Fruit fly (Drosophila melanogaster): ENCODE measurements around the gene svp.

svp gene

DNA sequence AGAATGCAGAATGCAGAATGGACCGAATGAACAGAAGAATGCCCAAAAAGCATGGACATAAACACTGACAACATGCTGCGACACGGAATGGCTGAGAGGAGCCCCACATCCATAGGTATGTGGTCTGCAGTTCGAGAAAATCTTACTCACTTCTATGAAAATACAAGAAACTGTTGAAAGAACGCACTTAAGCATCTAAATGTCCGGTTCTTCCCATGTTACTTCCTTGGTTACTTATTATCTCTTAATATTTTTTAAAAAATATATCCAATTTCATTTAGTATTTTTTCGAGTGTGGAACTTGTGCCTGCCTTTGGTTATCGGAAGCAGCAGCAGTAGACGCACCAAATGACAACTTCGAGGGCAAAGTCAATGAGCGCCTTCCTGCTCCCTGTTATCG is 55.7 kb downstream of the svp start:
- TF ChIP-seq ttk (optimal IDR thresholded peaks at IDR 0.05) (no peak), psq (optimal IDR thresholded peaks at IDR 0.05) (no peak), Myc (optimal IDR thresholded peaks at IDR 0.05) (no peak), insv (optimal IDR thresholded peaks at IDR 0.05) (no peak), h (optimal IDR thresholded peaks at IDR 0.05) (no peak), Sin3A (optimal IDR thresholded peaks at IDR 0.05) (no peak)

DNA sequence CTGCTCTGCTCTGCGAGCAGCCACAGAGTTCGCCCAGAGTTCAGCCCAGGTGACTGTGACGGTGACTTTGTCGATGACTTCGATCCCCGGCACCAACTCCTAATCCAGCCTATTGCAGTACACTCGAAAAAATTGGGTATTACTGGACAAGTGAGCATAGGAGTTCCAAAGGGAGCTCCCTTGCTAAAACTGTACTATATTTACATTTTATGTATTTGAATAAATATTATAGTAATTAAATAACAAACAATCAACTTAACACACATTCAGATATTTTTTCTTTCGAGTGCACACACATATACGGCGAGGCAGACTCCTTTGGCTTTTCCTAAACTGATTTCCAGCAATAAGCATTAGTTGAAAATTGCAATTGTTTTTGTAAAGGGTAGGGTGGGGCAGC is 56.9 kb downstream of the svp start:
- no peak for TF ChIP-seq ttk (optimal IDR thresholded peaks at IDR 0.05)
- no peak for TF ChIP-seq Sin3A (optimal IDR thresholded peaks at IDR 0.05)
- TF ChIP-seq psq (optimal IDR thresholded peaks at IDR 0.05), result no peak
- TF ChIP-seq insv (optimal IDR thresholded peaks at IDR 0.05), result no peak
- TF ChIP-seq h (optimal IDR thresholded peaks at IDR 0.05), result no peak

DNA sequence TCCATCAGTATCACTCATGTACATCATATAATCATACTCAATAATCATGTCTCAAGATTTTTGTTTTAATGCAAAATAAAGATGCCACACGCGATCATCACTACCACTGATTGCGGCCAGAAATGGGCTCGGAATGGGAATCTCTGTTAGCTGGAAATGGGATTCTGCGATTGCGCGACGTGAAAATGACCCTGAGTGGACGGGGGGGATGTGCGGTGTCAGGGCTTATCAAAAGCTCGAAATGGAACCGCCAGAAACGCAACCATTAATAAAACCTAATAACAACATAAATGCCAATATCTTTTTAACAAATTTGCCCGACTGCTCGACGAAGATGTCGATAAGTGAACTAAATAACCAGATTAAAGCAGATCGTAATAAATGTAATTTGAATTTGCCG is 57.9 kb downstream of the svp start:
- no peak for TF ChIP-seq insv (optimal IDR thresholded peaks at IDR 0.05)

DNA sequence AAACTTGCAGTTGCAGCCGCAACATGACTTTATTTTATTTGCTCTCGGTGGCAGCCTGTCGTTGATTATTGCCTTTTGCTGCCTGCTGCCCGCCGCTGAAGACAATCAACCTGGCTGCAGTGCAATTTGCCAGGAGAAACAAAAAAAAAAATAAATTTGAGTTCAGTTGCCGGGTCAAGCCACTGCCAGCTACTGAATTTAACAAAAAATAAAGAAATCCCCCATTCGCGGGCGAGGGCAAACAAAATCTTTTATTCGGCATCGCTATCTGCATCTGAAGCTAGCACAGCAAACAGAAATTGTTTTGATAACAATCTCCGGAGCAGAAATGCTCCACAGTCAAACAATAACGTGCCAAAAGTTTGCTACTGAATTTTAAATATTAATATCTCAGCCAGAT is 58.8 kb downstream of the svp start:
- TF ChIP-seq Myc (optimal IDR thresholded peaks at IDR 0.05) (no peak), Sin3A (optimal IDR thresholded peaks at IDR 0.05) (no peak), ttk (optimal IDR thresholded peaks at IDR 0.05) (no peak), h (optimal IDR thresholded peaks at IDR 0.05) (no peak), psq (optimal IDR thresholded peaks at IDR 0.05) (no peak), insv (optimal IDR thresholded peaks at IDR 0.05) (no peak)

DNA sequence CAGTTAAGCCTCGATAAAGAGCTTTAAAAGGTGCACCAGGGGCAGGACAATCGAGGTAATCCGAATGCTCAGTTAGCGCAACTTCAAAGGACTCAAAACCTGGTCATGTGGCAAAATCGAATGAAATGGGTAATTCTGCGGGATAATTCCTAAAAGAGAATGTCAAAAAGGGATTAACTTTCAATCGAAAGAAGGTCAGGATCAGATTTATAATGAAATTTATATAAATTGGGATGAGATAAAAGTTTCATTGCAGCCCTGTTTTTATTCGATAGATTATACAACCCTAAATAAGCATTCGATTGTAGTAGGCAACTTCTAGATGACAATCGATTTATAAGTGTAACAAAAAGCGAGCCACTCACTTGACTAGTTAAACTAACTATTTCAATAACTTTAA is 64.7 kb downstream of the svp start, which contains the start of gene CG10013:
CG10013 (plus strand) TSS at position 301 of the 400 bp plus-strand sequence.
- TF ChIP-seq h (optimal IDR thresholded peaks at IDR 0.05) (no peak), Sin3A (optimal IDR thresholded peaks at IDR 0.05) (no peak), psq (optimal IDR thresholded peaks at IDR 0.05) (no peak), insv (optimal IDR thresholded peaks at IDR 0.05) (no peak), Myc (optimal IDR thresholded peaks at IDR 0.05) (no peak)

DNA sequence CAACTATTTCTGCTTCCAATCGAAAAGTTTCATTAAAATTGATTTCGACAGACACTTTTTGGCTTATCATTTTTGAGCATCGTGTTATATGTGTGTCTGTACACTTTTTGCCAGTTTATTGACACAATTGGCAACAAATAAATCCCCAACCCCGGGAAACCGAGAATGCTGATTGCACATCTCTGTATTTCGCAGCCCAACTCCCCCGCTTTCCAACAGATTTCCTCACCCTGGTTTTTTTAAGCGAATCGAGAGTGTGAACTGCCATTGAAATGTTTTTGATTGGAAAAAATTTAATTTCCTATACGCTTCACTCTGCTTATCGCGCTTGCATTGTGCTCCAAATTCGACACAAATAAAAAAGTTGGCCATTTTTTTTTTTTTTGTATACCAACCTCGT is 68.3 kb downstream of the svp start:
- TF ChIP-seq insv (optimal IDR thresholded peaks at IDR 0.05) (no peak), Sin3A (optimal IDR thresholded peaks at IDR 0.05) (no peak), ttk (optimal IDR thresholded peaks at IDR 0.05) (no peak), h (optimal IDR thresholded peaks at IDR 0.05) (no peak), Myc (optimal IDR thresholded peaks at IDR 0.05) (no peak), psq (optimal IDR thresholded peaks at IDR 0.05) (no peak)

DNA sequence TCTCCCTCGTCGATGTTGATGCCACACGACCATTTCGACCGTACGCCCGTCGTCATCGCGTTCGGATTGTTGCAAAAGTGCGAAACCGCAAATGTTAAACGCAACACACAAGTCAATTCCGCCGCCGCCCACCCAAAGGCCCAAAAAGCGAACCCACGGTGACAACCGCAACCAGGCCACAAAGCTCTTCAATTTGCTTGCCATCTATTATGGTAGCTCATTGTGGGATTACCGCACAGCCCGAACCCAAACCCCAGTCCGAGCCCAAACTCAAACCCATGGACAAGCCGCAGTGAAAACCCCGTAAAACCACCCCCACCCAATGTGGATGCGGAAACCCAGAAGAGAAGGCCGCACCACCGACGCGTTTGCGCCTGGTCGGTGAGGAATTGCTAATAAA is 71.3 kb downstream of the svp start:
- no peak for TF ChIP-seq ttk (optimal IDR thresholded peaks at IDR 0.05)

DNA sequence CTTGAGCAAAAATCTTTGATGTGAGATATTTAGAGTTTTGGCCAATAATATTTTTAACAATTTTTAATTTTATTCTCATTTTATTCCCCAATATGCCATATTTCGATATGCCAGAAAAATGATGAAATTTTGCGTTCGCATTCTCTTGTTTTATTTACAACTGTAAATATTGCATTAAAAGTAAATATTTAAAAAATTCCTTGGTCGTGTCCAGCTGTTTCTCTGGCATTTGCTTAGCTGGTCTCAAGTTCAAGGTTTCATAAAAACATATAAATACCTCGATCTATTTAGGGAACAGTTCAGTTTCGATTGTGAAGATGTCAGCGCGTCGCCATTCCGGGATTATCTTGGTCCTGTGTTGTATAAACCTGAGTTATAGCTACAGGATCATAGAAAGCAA is 82.8 kb downstream of the svp start, which contains the start of gene Sgsf:
Sgsf (plus strand) TSS at position 301 of the 400 bp plus-strand sequence.
- TF ChIP-seq psq (optimal IDR thresholded peaks at IDR 0.05) (no peak), h (optimal IDR thresholded peaks at IDR 0.05) (no peak), Sin3A (optimal IDR thresholded peaks at IDR 0.05) (no peak), insv (optimal IDR thresholded peaks at IDR 0.05) (no peak)

DNA sequence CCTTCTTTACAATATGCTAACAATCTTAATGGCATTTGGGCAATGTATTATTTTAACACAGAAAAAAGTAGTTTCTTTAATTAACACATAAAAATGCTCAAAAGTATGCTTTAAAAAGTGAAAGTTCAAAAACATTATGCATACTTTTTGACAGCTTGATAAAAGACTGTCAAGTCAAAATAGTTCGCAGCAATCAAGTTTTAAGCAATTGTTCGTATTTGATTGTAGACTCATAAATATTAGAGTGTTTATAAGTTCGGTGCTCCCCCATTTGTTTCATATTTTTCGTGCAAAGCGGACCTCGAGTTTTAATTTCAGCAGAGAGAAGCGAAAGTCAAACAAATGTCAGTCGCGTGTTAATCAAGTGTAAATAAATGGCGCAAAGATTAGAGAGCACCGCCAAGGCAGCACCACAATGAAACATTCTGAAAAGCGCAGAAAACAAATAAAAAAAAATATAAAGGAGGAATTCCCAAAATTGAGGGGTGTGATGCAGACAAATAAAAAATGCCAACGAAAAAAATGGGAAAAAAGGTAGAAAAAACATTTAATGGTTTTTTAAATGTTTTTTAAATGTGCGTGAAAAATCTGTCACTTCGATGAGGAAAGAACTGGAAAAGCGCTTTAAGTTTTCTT is 86.5 kb downstream of the svp start:
- TF ChIP-seq psq (optimal IDR thresholded peaks at IDR 0.05) (no peak), Myc (optimal IDR thresholded peaks at IDR 0.05) (no peak), insv (optimal IDR thresholded peaks at IDR 0.05) (no peak), ttk (optimal IDR thresholded peaks at IDR 0.05) (no peak), Sin3A (optimal IDR thresholded peaks at IDR 0.05) (no peak), h (optimal IDR thresholded peaks at IDR 0.05) (no peak)

DNA sequence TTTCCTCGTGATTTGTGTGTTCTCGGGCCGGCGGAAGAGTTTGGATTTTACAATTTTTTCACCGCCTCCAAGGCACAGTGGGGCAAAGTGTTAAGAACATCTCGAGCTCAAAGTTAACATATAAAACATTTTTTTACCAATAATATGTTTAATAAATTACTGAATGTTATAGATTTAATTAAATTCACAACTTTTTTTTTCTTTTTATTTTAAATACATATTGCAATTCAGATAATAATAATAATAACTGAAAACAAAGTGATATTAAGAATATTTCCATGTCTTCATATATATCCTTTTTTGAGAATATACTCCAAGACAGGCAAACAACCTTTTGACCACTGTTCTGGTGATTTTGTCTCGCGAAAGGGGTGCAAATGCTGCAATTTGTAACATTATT is 87.5 kb downstream of the svp start:
- TF ChIP-seq Sin3A (optimal IDR thresholded peaks at IDR 0.05) (no peak), h (optimal IDR thresholded peaks at IDR 0.05) (no peak), Myc (optimal IDR thresholded peaks at IDR 0.05) (no peak), psq (optimal IDR thresholded peaks at IDR 0.05) (no peak), insv (optimal IDR thresholded peaks at IDR 0.05) (no peak)

DNA sequence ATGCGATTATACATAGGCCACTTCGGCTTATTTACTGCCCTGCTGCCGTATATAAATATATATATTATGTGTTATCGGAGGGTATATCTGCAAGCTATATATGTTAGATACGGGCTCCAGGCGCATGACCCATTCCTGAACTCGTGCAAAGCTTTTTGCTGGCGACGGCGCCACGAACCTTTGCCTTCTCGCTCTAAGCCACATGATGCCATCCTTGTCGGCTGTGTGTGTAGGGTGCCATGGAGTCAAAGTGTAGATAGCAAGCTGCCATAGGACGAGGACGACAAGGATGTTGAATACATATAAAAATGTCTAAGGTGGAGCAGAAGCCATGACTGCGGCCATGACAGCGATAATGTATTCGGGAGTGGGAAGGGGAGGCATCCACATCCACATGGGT is 89.1 kb downstream of the svp start:
- no peak for TF ChIP-seq insv (optimal IDR thresholded peaks at IDR 0.05)
- TF ChIP-seq Sin3A (optimal IDR thresholded peaks at IDR 0.05), result no peak
- no peak for TF ChIP-seq ttk (optimal IDR thresholded peaks at IDR 0.05)
- no peak for TF ChIP-seq h (optimal IDR thresholded peaks at IDR 0.05)
- TF ChIP-seq psq (optimal IDR thresholded peaks at IDR 0.05), result no peak
- TF ChIP-seq Myc (optimal IDR thresholded peaks at IDR 0.05), result no peak

DNA sequence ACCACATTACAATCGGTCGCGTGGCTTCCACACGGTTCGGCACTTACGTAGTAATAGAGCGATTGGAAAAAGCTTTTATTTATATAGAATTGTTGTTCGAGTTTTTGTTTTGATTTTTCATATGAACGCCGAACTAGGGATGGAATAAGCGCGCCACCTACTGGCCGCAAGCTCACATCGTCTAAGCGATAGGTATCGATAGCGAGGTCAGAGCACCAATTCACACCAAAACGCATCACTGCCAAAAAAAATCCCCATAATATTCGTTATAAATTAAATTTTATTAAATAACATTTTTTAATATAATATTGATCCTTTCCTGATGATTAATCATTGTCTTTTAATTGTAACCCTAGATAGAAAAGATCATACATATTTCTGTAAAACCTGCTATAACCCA is 92.0 kb downstream of the svp start, which contains the start of gene CG10038:
CG10038 (minus strand) TSS at position 148 of the 400 bp plus-strand sequence.
- no peak for TF ChIP-seq psq (optimal IDR thresholded peaks at IDR 0.05)
- no peak for TF ChIP-seq Myc (optimal IDR thresholded peaks at IDR 0.05)
- TF ChIP-seq Sin3A (optimal IDR thresholded peaks at IDR 0.05), result no peak
- TF ChIP-seq h (optimal IDR thresholded peaks at IDR 0.05), result no peak
- no peak for TF ChIP-seq ttk (optimal IDR thresholded peaks at IDR 0.05)
- no peak for TF ChIP-seq insv (optimal IDR thresholded peaks at IDR 0.05)

DNA sequence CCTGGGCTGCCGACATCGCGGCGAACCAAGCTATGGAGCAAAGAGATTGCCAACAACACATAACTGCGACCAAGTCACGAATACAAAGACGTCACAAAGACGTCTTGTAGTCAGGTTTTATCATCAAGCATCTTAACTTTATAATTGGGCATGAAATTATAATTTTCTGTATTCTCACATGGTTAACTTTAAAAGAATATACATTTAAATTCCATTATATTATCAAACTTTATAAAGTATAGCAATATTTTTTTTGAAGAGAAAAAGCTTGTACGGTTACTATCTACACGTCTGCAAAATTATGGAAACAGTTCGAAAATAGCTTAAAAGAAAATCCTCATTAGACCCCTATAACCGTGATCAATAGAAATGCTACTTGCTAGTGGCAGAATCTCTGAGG is 93.5 kb downstream of the svp start, which contains the start of gene CG10041:
CG10041 (minus strand) TSS at position 101 of the 400 bp plus-strand sequence.
- no peak for TF ChIP-seq insv (optimal IDR thresholded peaks at IDR 0.05)

Measured in Kc167 (cell line).